Worm (Caenorhabditis elegans): ENCODE results near the gene F35D2.1.

The F35D2.1 gene

ce11 chrII:7558864-7559263 is 16.9 kb upstream of the F35D2.1 start:
- no peak for TF ChIP-seq ceh-20 (GFP tag; IDR thresholded peaks at IDR 0.05)
- peak; percentile 92 for TF ChIP-seq fkh-10 (GFP tag; optimal IDR thresholded peaks at IDR 0.05)

ce11 chrII:7560844-7561243 is 14.9 kb upstream of the F35D2.1 start:
- peak in 1 of 2 experiments; percentile 96 for TF ChIP-seq unc-62 (GFP tag; optimal IDR thresholded peaks at IDR 0.05 in 1 of 2)
- TF ChIP-seq unc-62 (tag; optimal IDR thresholded peaks at IDR 0.05): no peak
- TF ChIP-seq ZK337.2 (GFP tag; IDR thresholded peaks at IDR 0.05): no peak

ce11 chrII:7561494-7561893 is 14.2 kb upstream of the F35D2.1 start, which contains the start of the genes ZK1290.11 and ZK1290.1:
ZK1290.11 (minus strand) TSS chrII:7561594.
ZK1290.1 (plus strand) TSS chrII:7561764.
- no peak for TF ChIP-seq F49E8.2 (tag; optimal IDR thresholded peaks at IDR 0.05; ENCODE audit: borderline replicate concordance)
- no peak for TF ChIP-seq mep-1 (tag; optimal IDR thresholded peaks at IDR 0.05)
- TF ChIP-seq daf-12 (tag; optimal IDR thresholded peaks at IDR 0.05): no peak
- no peak for TF ChIP-seq lin-38 (GFP tag; IDR thresholded peaks at IDR 0.05)
- no peak for TF ChIP-seq dve-1 (tag; optimal IDR thresholded peaks at IDR 0.05; ENCODE audit: insufficient read depth)
- no peak for TF ChIP-seq nhr-6 (tag; optimal IDR thresholded peaks at IDR 0.05)
- TF ChIP-seq snpc-1.2 (GFP tag; IDR thresholded peaks at IDR 0.05): no peak
- TF ChIP-seq lin-39 (tag; optimal IDR thresholded peaks at IDR 0.05): no peak
- no peak for TF ChIP-seq cey-2 (tag; optimal IDR thresholded peaks at IDR 0.05; ENCODE audit: borderline replicate concordance, insufficient read depth)
- TF ChIP-seq nhr-25 (tag; optimal IDR thresholded peaks at IDR 0.05; ENCODE audit: borderline replicate concordance, insufficient read depth): no peak
- no peak for TF ChIP-seq tra-1 (GFP tag; IDR thresholded peaks at IDR 0.05)
- no peak for TF ChIP-seq lin-13 (GFP tag; optimal IDR thresholded peaks at IDR 0.05)
- TF ChIP-seq madf-5 (GFP tag; IDR thresholded peaks at IDR 0.05): no peak
- no peak for TF ChIP-seq aly-2 (tag; optimal IDR thresholded peaks at IDR 0.05)

- TF ChIP-seq nhr-77 (tag; optimal IDR thresholded peaks at IDR 0.05) (no peak), pha-4 (GFP tag; IDR thresholded peaks at IDR 0.05) (no peak), pha-4 (tag; optimal IDR thresholded peaks at IDR 0.05) (no peak), unc-62 (GFP tag; optimal IDR thresholded peaks at IDR 0.05 in 1 of 2) (peak in 1 of 2 experiments; percentile 87), unc-62 (tag; optimal IDR thresholded peaks at IDR 0.05) (no peak)
Observed at ce11 chrII:7562616-7563015, 13.1 kb upstream of the F35D2.1 start.

DNA sequence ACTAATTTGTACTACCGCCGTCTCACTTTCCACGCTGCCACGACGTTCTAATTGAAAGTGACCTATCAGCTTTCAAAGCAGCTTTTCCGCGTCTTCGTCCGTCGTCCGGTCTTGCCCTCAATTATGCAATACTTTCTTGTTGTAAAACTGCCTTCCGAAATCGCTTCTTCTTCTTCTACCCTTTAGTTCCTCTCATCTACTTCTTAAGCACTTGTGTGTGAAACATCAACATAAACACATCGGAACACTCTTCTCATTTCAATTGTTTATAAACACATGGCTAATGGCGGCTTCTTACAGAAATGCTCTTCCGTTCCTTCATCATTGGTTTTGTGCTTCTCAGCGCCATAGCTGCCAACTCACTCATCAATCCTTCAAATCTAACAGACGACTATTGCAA is 5.4 kb upstream of the F35D2.1 start, which contains the start of gene F35D2.3:
Gene F35D2.3 (plus strand): TSS at position 301 of the 400 bp plus-strand sequence.
- TF ChIP-seq nhr-28 (tag; optimal IDR thresholded peaks at IDR 0.05): no peak
- no peak for TF ChIP-seq daf-19 (GFP tag; conservative IDR thresholded peaks at IDR 0.05)
- no peak for TF ChIP-seq saeg-2 (GFP tag; IDR thresholded peaks at IDR 0.05)
- TF ChIP-seq F10B5.3 (tag; optimal IDR thresholded peaks at IDR 0.05): no peak
- no peak for TF ChIP-seq madf-5 (GFP tag; IDR thresholded peaks at IDR 0.05)
- no peak for TF ChIP-seq nhr-77 (tag; optimal IDR thresholded peaks at IDR 0.05)
- TF ChIP-seq ctbp-1 (GFP tag; IDR thresholded peaks at IDR 0.05): no peak
- TF ChIP-seq ceh-20 (GFP tag; IDR thresholded peaks at IDR 0.05): no peak
- TF ChIP-seq hlh-30 (tag; optimal IDR thresholded peaks at IDR 0.05; ENCODE audit: insufficient read depth): no peak
- TF ChIP-seq mep-1 (tag; optimal IDR thresholded peaks at IDR 0.05): no peak
- TF ChIP-seq lir-3 (tag; optimal IDR thresholded peaks at IDR 0.05): no peak
- TF ChIP-seq snpc-4 (tag; optimal IDR thresholded peaks at IDR 0.05): no peak
- no peak for TF ChIP-seq dmd-8 (GFP tag; IDR thresholded peaks at IDR 0.05)
- TF ChIP-seq ZK337.2 (GFP tag; IDR thresholded peaks at IDR 0.05): no peak
- no peak for TF ChIP-seq pqm-1 (tag; optimal IDR thresholded peaks at IDR 0.05)

DNA sequence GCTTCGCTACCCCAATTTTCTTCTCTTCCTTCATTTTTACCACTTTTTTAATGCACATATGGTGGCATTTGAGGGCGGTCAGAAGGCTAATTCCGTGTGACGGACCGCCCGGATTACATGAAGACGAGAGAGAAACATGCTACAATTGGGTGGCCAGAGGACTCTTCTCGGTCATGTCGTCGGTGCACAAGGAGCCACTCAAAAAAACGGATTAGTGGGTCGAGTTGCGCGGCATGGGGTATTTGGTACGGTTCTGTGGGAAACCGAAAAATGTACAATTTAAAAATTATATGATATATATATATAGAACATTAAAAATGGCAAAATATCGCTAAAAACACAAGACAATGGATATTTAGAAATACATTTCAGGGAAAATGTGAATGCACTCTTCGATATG is 4.9 kb upstream of the F35D2.1 start:
- no peak for TF ChIP-seq lin-38 (GFP tag; IDR thresholded peaks at IDR 0.05)
- 0 out of 4 replicates have a peak, but pooled peaks of 1 of the 2 experiments have one; percentile 13 for TF ChIP-seq madf-5 (GFP tag; IDR thresholded peaks at IDR 0.05)
- no peak for TF ChIP-seq hmg-1.1 (GFP tag; IDR thresholded peaks at IDR 0.05)
- no peak for TF ChIP-seq nhr-42 (GFP tag; IDR thresholded peaks at IDR 0.05)
- no peak for TF ChIP-seq Y5F2A.4 (GFP tag; optimal IDR thresholded peaks at IDR 0.05)
- no peak for TF ChIP-seq nhr-10 (tag; optimal IDR thresholded peaks at IDR 0.05)
- no peak for TF ChIP-seq mxl-2 (GFP tag; conservative IDR thresholded peaks at IDR 0.05)
